Fruit fly (Drosophila melanogaster): ENCODE measurements around the gene fzy.

fzy gene

DNA sequence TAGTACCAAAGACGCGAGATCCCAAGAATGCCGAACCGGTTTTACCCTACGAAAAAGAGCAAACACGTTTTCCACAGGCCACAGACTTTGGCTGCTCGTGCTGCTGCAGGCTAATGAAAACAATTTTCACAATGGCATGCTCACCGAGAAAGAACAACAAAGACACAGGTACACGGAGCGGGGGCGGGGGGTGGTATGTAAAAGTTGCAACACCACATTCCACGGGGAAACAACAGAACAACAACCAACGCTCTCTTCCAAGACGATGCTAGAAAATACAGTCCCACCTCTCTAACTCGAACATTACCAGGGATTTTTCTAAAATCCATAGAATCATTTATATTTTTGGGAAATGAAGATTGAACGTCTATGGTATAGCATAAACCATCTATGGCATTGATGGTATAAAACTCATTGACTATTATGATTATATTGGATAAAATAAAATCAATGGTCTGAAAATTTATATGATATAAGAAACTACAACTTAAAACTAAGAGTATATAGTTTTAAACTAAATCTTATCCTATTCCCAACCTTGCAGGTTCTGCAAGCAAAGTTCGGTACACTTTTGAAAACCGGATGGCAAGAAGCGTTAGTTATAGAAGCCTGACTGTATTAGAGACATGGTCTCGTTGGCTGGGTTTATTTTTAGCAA lies 29.2 kb upstream of the fzy start:
- TF ChIP-seq CG9705 (GFP tag; optimal IDR thresholded peaks at IDR 0.05) = no peak
- peak in 1 of 2 experiments; percentile 50 for TF ChIP-seq foxo (GFP tag; optimal IDR thresholded peaks at IDR 0.05)
- no peak for TF ChIP-seq Dif (GFP tag; optimal IDR thresholded peaks at IDR 0.05; ENCODE audit: partially characterized antibody)
- no peak for TF ChIP-seq dmrt93B (GFP tag; optimal IDR thresholded peaks at IDR 0.05)
- TF ChIP-seq lola (GFP tag; optimal IDR thresholded peaks at IDR 0.05) = no peak
- no peak for TF ChIP-seq brk (GFP tag; optimal IDR thresholded peaks at IDR 0.05)
- peak; percentile 16 for TF ChIP-seq psq (GFP tag; optimal IDR thresholded peaks at IDR 0.05)
- peak; percentile 28 for TF ChIP-seq h (GFP tag; optimal IDR thresholded peaks at IDR 0.05)
- TF ChIP-seq GATAd (GFP tag; optimal IDR thresholded peaks at IDR 0.05) = no peak
- TF ChIP-seq HLH106 (tag; optimal IDR thresholded peaks at IDR 0.05) = peak; percentile 22
- TF ChIP-seq Abd-B (GFP tag; optimal IDR thresholded peaks at IDR 0.05) = no peak
- no peak for TF ChIP-seq Myc (optimal IDR thresholded peaks at IDR 0.05)
- TF ChIP-seq CrebA (GFP tag; optimal IDR thresholded peaks at IDR 0.05; ENCODE audit: borderline replicate concordance) = no peak
- no peak for TF ChIP-seq CG32264 (GFP tag; optimal IDR thresholded peaks at IDR 0.05)
- TF ChIP-seq OdsH (GFP tag; optimal IDR thresholded peaks at IDR 0.05) = peak; percentile 17
- TF ChIP-seq sage (GFP tag; optimal IDR thresholded peaks at IDR 0.05) = no peak
- TF ChIP-seq Hr83 (GFP tag; optimal IDR thresholded peaks at IDR 0.05; ENCODE audit: poor library complexity, severe bottlenecking) = no peak
- no peak for TF ChIP-seq Rel (GFP tag; optimal IDR thresholded peaks at IDR 0.05)
- TF ChIP-seq Rel (tag; optimal IDR thresholded peaks at IDR 0.05) = no peak
- no peak for TF ChIP-seq Jra (GFP tag; optimal IDR thresholded peaks at IDR 0.05)
- no peak for TF ChIP-seq N (GFP tag; optimal IDR thresholded peaks at IDR 0.05)
- no peak for TF ChIP-seq jim (GFP tag; optimal IDR thresholded peaks at IDR 0.05)
- peak; percentile 24 for TF ChIP-seq ey (GFP tag; optimal IDR thresholded peaks at IDR 0.05)
- no peak for TF ChIP-seq dsf (GFP tag; optimal IDR thresholded peaks at IDR 0.05; ENCODE audit: borderline replicate concordance)
- TF ChIP-seq Vsx2 (GFP tag; optimal IDR thresholded peaks at IDR 0.05; ENCODE audit: partially characterized antibody) = no peak
- TF ChIP-seq rgr (GFP tag; optimal IDR thresholded peaks at IDR 0.05) = no peak
- no peak for TF ChIP-seq Mio (GFP tag; optimal IDR thresholded peaks at IDR 0.05)
- TF ChIP-seq pan (optimal IDR thresholded peaks at IDR 0.05) = no peak
- no peak for TF ChIP-seq Hr78 (GFP tag; optimal IDR thresholded peaks at IDR 0.05)
- TF ChIP-seq sv (GFP tag; optimal IDR thresholded peaks at IDR 0.05) = no peak
- TF ChIP-seq Sp1 (GFP tag; optimal IDR thresholded peaks at IDR 0.05) = peak; percentile 25
- peak; percentile 55 for TF ChIP-seq woc (GFP tag; optimal IDR thresholded peaks at IDR 0.05)
- no peak for TF ChIP-seq usp (GFP tag; optimal IDR thresholded peaks at IDR 0.05)
- TF ChIP-seq Hnf4 (GFP tag; optimal IDR thresholded peaks at IDR 0.05) = no peak
- peak; percentile 45 for TF ChIP-seq fru (GFP tag; optimal IDR thresholded peaks at IDR 0.05)
- TF ChIP-seq br (GFP tag; optimal IDR thresholded peaks at IDR 0.05) = no peak
- TF ChIP-seq Dfd (GFP tag; optimal IDR thresholded peaks at IDR 0.05) = no peak
- TF ChIP-seq dl (GFP tag; optimal IDR thresholded peaks at IDR 0.05; ENCODE audit: insufficient read depth in 1 of 2, partially characterized antibody in 2 of 2) = no peak
- TF ChIP-seq tai (GFP tag; optimal IDR thresholded peaks at IDR 0.05) = no peak

DNA sequence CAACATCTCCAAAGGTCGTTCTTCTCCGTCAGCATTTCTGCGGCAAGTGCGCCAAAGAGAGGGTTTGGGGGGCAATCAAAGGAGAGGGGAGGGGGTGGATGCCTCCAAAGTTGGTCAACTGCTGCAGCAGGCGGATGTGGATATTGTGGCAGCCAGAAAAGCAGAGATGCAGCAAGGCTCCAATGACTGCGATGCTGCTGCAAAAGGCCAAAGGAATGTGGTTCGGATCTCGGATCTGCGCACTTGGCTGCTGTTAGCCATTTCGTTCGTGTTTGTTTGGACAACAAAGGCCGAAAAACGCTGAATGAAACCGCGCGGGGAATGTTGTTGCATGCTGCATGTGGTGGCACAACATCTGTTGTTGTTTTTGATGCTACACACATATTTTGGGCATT lies 28.7 kb upstream of the fzy start:
- TF ChIP-seq OdsH (GFP tag; optimal IDR thresholded peaks at IDR 0.05) (no peak), rgr (GFP tag; optimal IDR thresholded peaks at IDR 0.05) (peak; percentile 26), Vsx2 (GFP tag; optimal IDR thresholded peaks at IDR 0.05; ENCODE audit: partially characterized antibody) (no peak), Hnf4 (GFP tag; optimal IDR thresholded peaks at IDR 0.05) (no peak), brk (GFP tag; optimal IDR thresholded peaks at IDR 0.05) (no peak), Dfd (GFP tag; optimal IDR thresholded peaks at IDR 0.05) (no peak), sv (GFP tag; optimal IDR thresholded peaks at IDR 0.05) (no peak), HLH106 (tag; optimal IDR thresholded peaks at IDR 0.05) (peak; percentile 23), tai (GFP tag; optimal IDR thresholded peaks at IDR 0.05) (no peak), Rel (GFP tag; optimal IDR thresholded peaks at IDR 0.05) (no peak), Rel (tag; optimal IDR thresholded peaks at IDR 0.05) (no peak), Hr78 (GFP tag; optimal IDR thresholded peaks at IDR 0.05) (no peak), CG9705 (GFP tag; optimal IDR thresholded peaks at IDR 0.05) (peak; percentile 10), lola (GFP tag; optimal IDR thresholded peaks at IDR 0.05) (no peak), Myc (optimal IDR thresholded peaks at IDR 0.05) (no peak), psq (GFP tag; optimal IDR thresholded peaks at IDR 0.05) (peak; percentile 4), Sp1 (GFP tag; optimal IDR thresholded peaks at IDR 0.05) (no peak), Hr83 (GFP tag; optimal IDR thresholded peaks at IDR 0.05; ENCODE audit: poor library complexity, severe bottlenecking) (peak; percentile 74), GATAd (GFP tag; optimal IDR thresholded peaks at IDR 0.05) (no peak), Abd-B (GFP tag; optimal IDR thresholded peaks at IDR 0.05) (no peak), usp (GFP tag; optimal IDR thresholded peaks at IDR 0.05) (no peak), jim (GFP tag; optimal IDR thresholded peaks at IDR 0.05) (no peak), dsf (GFP tag; optimal IDR thresholded peaks at IDR 0.05; ENCODE audit: borderline replicate concordance) (no peak), pan (optimal IDR thresholded peaks at IDR 0.05) (no peak)
